Fruit fly (Drosophila melanogaster) S2 (cell line): ENCODE measurements around the gene CG5958.

Experiments
- CG8478 ChIP-seq: fragments of >200 bp; optimal IDR thresholded peaks from 2 replicates; lab custom pipeline; 2018
- CTCF ChIP-seq, 2 experiments: fragments of >200 bp; optimal IDR thresholded peaks; 2 replicates each; lab custom pipeline; 2018

DNA sequence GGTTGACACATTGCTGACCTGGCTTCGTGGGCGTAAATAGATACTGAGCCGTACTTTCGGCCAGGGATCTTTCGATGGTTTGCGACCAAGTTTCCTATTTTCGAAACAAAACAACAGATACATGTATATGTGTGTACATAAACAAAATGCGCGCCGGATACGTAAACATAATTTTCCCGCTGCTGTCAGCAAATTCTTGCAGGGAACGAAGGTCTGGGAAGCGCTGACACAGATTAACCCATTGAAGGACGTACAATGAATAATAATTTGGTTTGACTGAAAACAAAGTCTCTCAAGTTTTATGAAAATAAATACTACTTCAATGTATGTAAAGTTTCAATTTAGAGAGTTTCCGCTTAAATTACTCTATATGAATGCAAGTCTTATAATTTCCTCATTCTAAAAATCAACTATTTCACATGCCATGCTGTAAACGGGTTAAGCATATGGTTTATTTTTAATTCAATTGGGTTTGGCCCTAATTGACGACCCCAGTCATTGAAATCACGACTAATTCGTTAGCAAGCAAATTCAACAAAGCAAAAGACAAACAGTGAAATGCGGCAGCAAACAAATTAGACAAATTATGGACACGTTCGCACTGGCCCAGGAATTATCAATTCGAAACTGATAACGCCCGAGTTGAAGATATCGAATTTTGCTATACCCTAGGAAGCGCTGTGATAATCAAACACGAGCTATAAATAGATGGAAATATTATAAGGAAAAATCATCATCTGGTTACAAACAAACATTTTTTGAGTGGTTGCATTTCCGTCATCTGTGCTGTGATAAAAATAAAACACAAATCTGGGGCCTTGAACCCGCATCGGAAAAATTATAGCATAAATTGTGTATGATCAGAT, 46.5 kb downstream of the CG5958 start:
- no peak for TF ChIP-seq CTCF (optimal IDR thresholded peaks at IDR 0.05; lab: Kevin White, UChicago)
- TF ChIP-seq CG8478: no peak
